Worm (Caenorhabditis elegans): ENCODE data around the gene ins-1.
A peak's percentile ranks its signal among the peaks of the same experiment; 100 is the strongest.

The ins-1 gene

DNA sequence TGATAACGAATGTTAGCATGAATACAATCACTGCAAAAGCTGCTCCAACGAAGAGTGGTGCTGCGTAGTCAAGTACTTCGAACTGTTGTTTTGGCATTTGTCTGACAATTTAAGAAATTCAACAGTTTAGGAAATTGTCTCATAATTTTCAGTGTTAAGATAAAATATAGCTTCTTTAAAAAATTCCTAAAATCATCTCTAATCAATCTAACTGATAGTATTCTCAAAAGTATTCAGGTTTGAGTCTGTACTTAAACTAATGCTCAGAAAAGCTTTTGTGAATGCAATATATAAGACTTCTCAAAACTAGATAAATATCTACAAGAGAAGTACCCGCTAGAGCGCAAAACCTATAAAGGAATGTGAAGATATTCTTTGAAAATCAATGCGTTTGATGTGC, 41.6 kb upstream of the ins-1 start, which contains the start of gene R10H10.4:
Gene R10H10.4, minus strand, starts transcription at position 101 of the 400 bp plus-strand sequence.
- TF ChIP-seq mes-2 (tag; optimal IDR thresholded peaks at IDR 0.05; ENCODE audit: poor library complexity, severe bottlenecking) (no peak), rbr-2 (tag; optimal IDR thresholded peaks at IDR 0.05) (no peak), lin-13 (GFP tag; optimal IDR thresholded peaks at IDR 0.05) (no peak), egl-43 (GFP tag; IDR thresholded peaks at IDR 0.05) (no peak), dmd-9 (GFP tag; IDR thresholded peaks at IDR 0.05) (no peak), ceh-28 (tag; optimal IDR thresholded peaks at IDR 0.05) (no peak), ZK337.2 (GFP tag; IDR thresholded peaks at IDR 0.05) (no peak), ces-1 (GFP tag; optimal IDR thresholded peaks at IDR 0.05) (no peak), lin-15B (tag; optimal IDR thresholded peaks at IDR 0.05) (no peak), nhr-6 (tag; optimal IDR thresholded peaks at IDR 0.05) (no peak), saeg-2 (GFP tag; IDR thresholded peaks at IDR 0.05) (no peak)

DNA sequence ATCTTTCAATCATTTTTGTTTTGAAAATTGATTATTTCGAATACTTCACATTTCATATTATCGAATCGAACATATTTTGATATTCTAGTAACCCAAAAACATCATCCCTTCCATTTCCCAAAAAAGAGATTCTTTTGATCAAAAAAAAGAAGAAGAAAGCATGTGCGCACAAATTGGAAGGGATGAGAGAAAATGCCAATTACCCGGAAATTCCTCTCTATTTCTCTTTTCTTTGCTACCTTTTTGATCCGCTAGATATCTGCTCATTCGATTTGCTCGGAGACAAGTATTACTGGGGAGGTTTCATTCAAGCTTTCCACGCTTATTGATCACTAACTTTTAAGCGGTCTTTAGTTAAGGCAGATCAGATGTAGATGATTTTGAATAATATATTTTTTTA, 39.7 kb upstream of the ins-1 start:
- TF ChIP-seq ces-1 (GFP tag; optimal IDR thresholded peaks at IDR 0.05) (peak; percentile 38), fkh-10 (GFP tag; optimal IDR thresholded peaks at IDR 0.05) (peak; percentile 10), ceh-20 (GFP tag; IDR thresholded peaks at IDR 0.05) (no peak), F37D6.2 (tag; optimal IDR thresholded peaks at IDR 0.05) (no peak), nhr-28 (tag; optimal IDR thresholded peaks at IDR 0.05) (no peak), gei-8 (GFP tag; optimal IDR thresholded peaks at IDR 0.05) (no peak), Y105C5A.15 (GFP tag; IDR thresholded peaks at IDR 0.05) (no peak)

DNA sequence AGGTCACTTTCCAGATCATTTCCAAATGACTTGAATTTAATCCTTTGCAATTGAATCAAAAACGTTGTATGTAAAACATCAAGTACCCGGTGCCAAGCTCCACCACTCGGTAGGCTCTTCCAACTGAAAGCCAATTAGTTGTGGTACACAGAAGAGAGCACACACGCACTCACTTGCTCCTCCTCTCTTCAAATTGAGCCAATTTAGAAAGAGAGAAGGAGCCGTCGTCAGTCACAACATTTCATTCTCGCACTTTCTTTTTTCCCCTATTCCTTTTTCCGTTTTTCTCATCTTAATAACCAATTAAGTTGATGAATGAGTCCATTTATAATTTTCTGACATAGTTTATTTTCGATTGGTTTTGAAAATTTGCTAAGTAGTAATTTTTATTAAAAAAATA, 38.3 kb upstream of the ins-1 start:
- no peak for TF ChIP-seq saeg-2 (GFP tag; IDR thresholded peaks at IDR 0.05)
- peak; percentile 95 for TF ChIP-seq aha-1 (tag)
- no peak for TF ChIP-seq tra-1 (GFP tag; IDR thresholded peaks at IDR 0.05)
- no peak for TF ChIP-seq unc-62 (GFP tag; optimal IDR thresholded peaks at IDR 0.05 in 1 of 2)
- TF ChIP-seq unc-62 (tag; optimal IDR thresholded peaks at IDR 0.05) = no peak
- TF ChIP-seq ceh-44 (GFP tag; IDR thresholded peaks at IDR 0.05) = no peak
- TF ChIP-seq ces-1 (GFP tag; optimal IDR thresholded peaks at IDR 0.05) = peak; percentile 28
- TF ChIP-seq ztf-7 (tag; optimal IDR thresholded peaks at IDR 0.05) = no peak
- 0 out of 2 replicates have a peak, but pooled peaks have one; percentile 22 for TF ChIP-seq ctbp-1 (GFP tag; IDR thresholded peaks at IDR 0.05)
- TF ChIP-seq hmg-1.1 (GFP tag; IDR thresholded peaks at IDR 0.05) = 0 out of 2 replicates have a peak, but pooled peaks have one; percentile 7
- TF ChIP-seq nhr-42 (GFP tag; IDR thresholded peaks at IDR 0.05) = no peak
- TF ChIP-seq D1046.2 (GFP tag; IDR thresholded peaks at IDR 0.05) = no peak
- TF ChIP-seq lir-3 (tag; optimal IDR thresholded peaks at IDR 0.05) = no peak
- no peak for TF ChIP-seq Y48G9A.11 (GFP tag; IDR thresholded peaks at IDR 0.05)
- TF ChIP-seq dmd-8 (GFP tag; IDR thresholded peaks at IDR 0.05) = no peak
- TF ChIP-seq daf-12 (tag; optimal IDR thresholded peaks at IDR 0.05) = no peak

DNA sequence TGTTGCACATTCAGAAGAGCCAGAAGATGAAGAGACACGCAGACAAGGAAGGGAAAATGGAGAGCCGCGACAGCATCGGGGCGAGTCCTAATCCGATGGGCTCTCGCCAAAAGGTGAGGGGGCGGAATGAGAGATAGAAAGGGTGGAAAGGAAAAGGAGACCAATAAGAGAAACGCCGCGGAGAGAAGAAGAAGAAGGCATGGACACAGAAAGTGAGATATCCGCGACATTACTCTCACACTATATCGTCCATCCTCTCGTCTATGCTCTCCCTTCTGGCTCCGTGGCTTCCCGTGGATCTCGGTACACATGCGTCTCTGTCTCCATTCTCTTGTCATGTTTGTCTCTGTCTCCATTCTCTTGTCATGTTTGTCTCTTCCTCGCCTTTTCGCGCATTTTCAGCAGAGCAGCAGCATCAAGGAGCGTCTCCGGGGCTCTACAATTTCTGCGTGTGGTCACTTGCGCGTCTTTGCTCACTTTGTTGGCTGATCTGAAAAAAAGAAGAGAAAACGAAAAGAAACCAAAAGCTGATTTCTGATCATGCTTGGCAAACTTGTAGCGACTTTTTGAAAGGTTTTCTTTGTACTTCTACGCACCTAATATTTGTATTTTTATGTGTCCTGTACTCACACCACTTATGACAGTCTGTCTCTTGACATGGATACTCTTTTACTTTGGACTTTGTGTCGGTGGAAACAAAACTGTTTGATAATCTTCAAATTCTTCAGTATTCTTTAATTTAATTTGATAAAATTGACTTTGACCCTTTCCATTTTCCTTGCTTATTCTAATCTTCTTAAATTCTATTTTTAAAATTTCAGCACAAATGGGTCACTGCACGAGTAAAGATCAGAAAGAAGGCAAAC, 33.1 kb upstream of the ins-1 start, which contains the start of gene gpa-7:
Gene gpa-7, plus strand, starts transcription at position 816 of the 866 bp plus-strand sequence.
- TF ChIP-seq nhr-48 (tag; optimal IDR thresholded peaks at IDR 0.05) (peak; percentile 33), lin-38 (GFP tag; IDR thresholded peaks at IDR 0.05) (no peak), ama-1 (optimal IDR thresholded peaks at IDR 0.05) (no peak), lin-39 (tag; optimal IDR thresholded peaks at IDR 0.05) (no peak), aha-1 (tag) (peak; percentile 97), hif-1 (tag; optimal IDR thresholded peaks at IDR 0.05) (peak in 1 of 2 experiments; percentile 53), ceh-28 (tag; optimal IDR thresholded peaks at IDR 0.05) (no peak), Y75B8A.6 (GFP tag; IDR thresholded peaks at IDR 0.05) (no peak), duxl-1 (tag; optimal IDR thresholded peaks at IDR 0.05; ENCODE audit: poor library complexity) (no peak), dve-1 (tag; optimal IDR thresholded peaks at IDR 0.05; ENCODE audit: insufficient read depth) (no peak), attf-4 (tag; optimal IDR thresholded peaks at IDR 0.05) (no peak), nhr-111 (GFP tag; optimal IDR thresholded peaks at IDR 0.05) (no peak), ctbp-1 (GFP tag; IDR thresholded peaks at IDR 0.05) (peak; percentile 89), lin-13 (GFP tag; optimal IDR thresholded peaks at IDR 0.05) (no peak), spr-3 (GFP tag; optimal IDR thresholded peaks at IDR 0.05) (no peak), lsy-2 (tag; optimal IDR thresholded peaks at IDR 0.05) (peak; percentile 40 to 47), pqm-1 (tag; optimal IDR thresholded peaks at IDR 0.05) (no peak), set-16 (GFP tag; IDR thresholded peaks at IDR 0.05) (peak; percentile 72), hmg-1.1 (GFP tag; IDR thresholded peaks at IDR 0.05) (peak; percentile 72), mdl-1 (tag; optimal IDR thresholded peaks at IDR 0.05) (no peak)

All from whole organism, L4 larva.